Fruit fly (Drosophila melanogaster) whole organism, wandering third instar larva: ENCODE data around the gene CG34367.

Experiments used
- Abd-B ChIP-seq: fragments of >200 bp; optimal IDR thresholded peaks from 2 replicates; lab custom pipeline; 2017; ENCODE audit warnings: missing biosample characterization, missing genetic modification characterization
- CG9705 ChIP-seq: fragments of 200-800 bp; sonication (Bioruptor generic); optimal IDR thresholded peaks from 2 replicates; lab custom pipeline; 2018; ENCODE audit warnings: missing biosample characterization, mild to moderate bottlenecking, missing genetic modification characterization
- CrebA ChIP-seq: fragments of 200-800 bp; sonication (Bioruptor generic); optimal IDR thresholded peaks from 2 replicates; lab custom pipeline; 2016; ENCODE audit warnings: missing biosample characterization, mild to moderate bottlenecking, missing genetic modification characterization, borderline replicate concordance
- Dfd ChIP-seq: fragments of >200 bp; optimal IDR thresholded peaks from 2 replicates; lab custom pipeline; 2017; ENCODE audit warnings: missing biosample characterization, missing genetic modification characterization
- Dif ChIP-seq: fragments of 200-275, 200-300 bp; sonication (Bioruptor generic); optimal IDR thresholded peaks from 2 replicates; lab custom pipeline; 2018; ENCODE audit warnings: missing biosample characterization, missing genetic modification characterization; ENCODE audit not compliant: partially characterized antibody
- HLH106 ChIP-seq: fragments of 200-800 bp; optimal IDR thresholded peaks from 3 replicates; lab custom pipeline; 2019; ENCODE audit warnings: missing biosample characterization, mild to moderate bottlenecking, missing genetic modification characterization, moderate library complexity
- N ChIP-seq: fragments of >200 bp; optimal IDR thresholded peaks from 2 replicates; lab custom pipeline; 2018; ENCODE audit warnings: missing biosample characterization, missing external identifiers, missing genetic modification characterization
- OdsH ChIP-seq: fragments of 200-800 bp; sonication (Bioruptor generic); optimal IDR thresholded peaks from 2 replicates; lab custom pipeline; 2016; ENCODE audit warnings: missing biosample characterization, mild to moderate bottlenecking, missing genetic modification characterization
- dl ChIP-seq, 2 experiments: fragments of 175-275, 200-275 bp in 1 of 2; fragments of 200-275 bp in 1 of 2; sonication (Bioruptor generic); optimal IDR thresholded peaks; lab custom pipeline; 2018; ENCODE audit warnings: mild to moderate bottlenecking in 2 of 2, missing biosample characterization in 2 of 2, missing genetic modification characterization in 2 of 2, moderate library complexity in 2 of 2; ENCODE audit not compliant: partially characterized antibody in 2 of 2, insufficient read depth in 1 of 2
- foxo ChIP-seq, 2 experiments: fragments of 200-800 bp; sonication (Bioruptor generic); optimal IDR thresholded peaks; 2 replicates in 1 of 2; 3 replicates in 1 of 2; lab custom pipeline; 2016 to 2017; ENCODE audit warnings: missing biosample characterization in 2 of 2, missing genetic modification characterization in 2 of 2
- jim ChIP-seq: fragments of 175-275, 200-325 bp; sonication (Bioruptor generic); optimal IDR thresholded peaks from 2 replicates; lab custom pipeline; 2016; ENCODE audit warnings: missing biosample characterization, mild to moderate bottlenecking, missing genetic modification characterization
- pan ChIP-seq: fragments of >200 bp; optimal IDR thresholded peaks from 2 replicates; lab custom pipeline; 2017
- psq ChIP-seq: fragments of 200-800 bp; sonication (Bioruptor generic); optimal IDR thresholded peaks from 3 replicates; lab custom pipeline; 2017; ENCODE audit warnings: missing biosample characterization, mild to moderate bottlenecking, missing genetic modification characterization, moderate library complexity
- sage ChIP-seq: fragments of 200-800 bp; sonication (Bioruptor generic); optimal IDR thresholded peaks from 2 replicates; lab custom pipeline; 2016; ENCODE audit warnings: missing biosample characterization, mild to moderate bottlenecking, missing genetic modification characterization

Gene CG34367

DNA sequence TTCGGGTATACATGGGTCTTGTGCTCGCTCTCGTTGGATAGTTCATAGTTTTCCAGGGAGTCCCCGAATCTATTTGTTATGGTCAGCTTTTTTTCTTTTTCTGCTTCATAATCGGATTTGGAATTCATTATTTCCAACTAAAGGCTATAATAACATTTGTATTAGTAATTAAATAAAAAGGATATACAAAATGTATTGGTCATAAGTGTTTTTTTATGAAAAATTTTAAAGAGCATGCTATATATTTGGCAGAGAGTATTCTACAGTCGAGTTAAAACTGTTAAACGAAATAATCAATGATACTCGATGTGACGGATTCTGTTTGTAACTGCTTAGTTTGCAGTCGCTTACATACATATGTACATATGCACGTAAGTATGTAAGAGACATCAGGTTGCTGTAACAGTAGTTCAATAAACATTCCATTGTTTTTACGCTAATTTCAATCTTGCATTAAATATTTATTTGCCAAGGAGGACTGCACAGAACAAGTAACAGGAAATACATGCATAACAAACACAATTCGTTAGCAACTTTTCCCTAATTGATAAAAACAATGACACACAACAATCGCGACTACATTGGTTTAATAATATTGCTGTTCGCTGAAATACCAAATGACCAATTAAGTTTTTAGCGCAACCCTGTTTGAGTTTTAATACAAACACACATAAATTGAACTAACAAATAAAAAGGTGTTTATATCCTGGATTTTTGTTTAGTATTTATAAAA lies 54.5 kb downstream of the CG34367 start:
- TF ChIP-seq sage (GFP tag; lab: Kevin White, UChicago) (peak; percentile 37), OdsH (GFP tag; lab: Kevin White, UChicago) (no peak)

DNA sequence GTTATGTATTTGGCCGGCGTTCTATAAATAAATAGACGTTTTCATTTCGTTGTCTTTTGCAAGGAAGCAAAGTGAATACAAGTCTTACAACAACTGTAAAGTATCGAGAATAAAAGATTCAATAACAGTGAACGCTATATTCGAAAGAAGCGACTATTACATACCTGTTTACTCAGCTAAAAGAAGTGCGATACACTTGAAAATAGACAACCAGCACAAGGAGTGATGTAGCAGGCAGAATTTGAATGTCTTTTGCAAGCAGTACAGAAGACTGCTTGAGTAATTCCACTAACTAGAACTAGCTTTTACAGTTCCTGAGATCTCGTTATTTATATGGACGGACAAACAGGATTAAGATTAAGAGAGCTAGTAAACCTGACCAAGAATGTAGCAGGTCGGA lies 55.4 kb downstream of the CG34367 start:
- no peak for TF ChIP-seq pan (lab: Kevin White, UChicago)
- no peak for TF ChIP-seq Dfd (GFP tag; lab: Kevin White, UChicago)
- TF ChIP-seq Abd-B (GFP tag; lab: Kevin White, UChicago), result no peak
- TF ChIP-seq dl (GFP tag; optimal IDR thresholded peaks at IDR 0.05; lab: Kevin White, UChicago; ENCODE audit: insufficient read depth in 1 of 2, partially characterized antibody in 2 of 2), result no peak
- TF ChIP-seq jim, result no peak
- peak; percentile 33 for TF ChIP-seq N (GFP tag; lab: Kevin White, UChicago)
- peak; percentile 72 for TF ChIP-seq Dif (GFP tag; lab: Kevin White, UChicago)
- no peak for TF ChIP-seq CrebA
- TF ChIP-seq CG9705 (GFP tag; lab: Kevin White, UChicago), result no peak
- no peak for TF ChIP-seq psq (GFP tag; lab: Kevin White, UChicago)
- no peak for TF ChIP-seq foxo (GFP tag; optimal IDR thresholded peaks at IDR 0.05; lab: Kevin White, UChicago)
- TF ChIP-seq HLH106, result no peak
